Fruit fly (Drosophila melanogaster) ovary, adult (tissue): ENCODE results near the gene CkIalpha.

Experiments
- CG17801 ChIP-seq: fragments of 200-800 bp; optimal IDR thresholded peaks from 2 replicates; lab custom pipeline; 2019; ENCODE audit warnings: missing biosample characterization, mild to moderate bottlenecking, missing genetic modification characterization, moderate library complexity; ENCODE audit not compliant: partially characterized antibody

Gene CkIalpha

DNA sequence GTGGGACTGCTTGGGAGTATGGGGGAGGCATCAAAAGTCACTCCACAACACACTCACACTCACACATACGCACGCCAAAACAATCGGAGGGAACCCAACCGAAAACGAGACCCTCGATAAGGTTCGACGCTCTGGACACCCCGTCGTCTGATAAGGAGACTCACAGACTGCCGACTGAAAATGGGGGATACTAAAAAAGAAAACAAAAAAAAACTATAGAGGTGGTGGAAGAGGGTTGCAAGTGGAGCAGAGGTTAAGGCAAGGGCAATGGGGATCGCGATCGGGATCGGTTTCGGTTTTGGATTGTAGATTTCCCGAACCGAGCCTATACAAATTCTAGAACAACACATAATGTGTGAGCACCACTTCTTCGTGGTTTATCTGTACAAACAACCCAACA, 15.3 kb downstream of the CkIalpha start:
- no peak for TF ChIP-seq CG17801

DNA sequence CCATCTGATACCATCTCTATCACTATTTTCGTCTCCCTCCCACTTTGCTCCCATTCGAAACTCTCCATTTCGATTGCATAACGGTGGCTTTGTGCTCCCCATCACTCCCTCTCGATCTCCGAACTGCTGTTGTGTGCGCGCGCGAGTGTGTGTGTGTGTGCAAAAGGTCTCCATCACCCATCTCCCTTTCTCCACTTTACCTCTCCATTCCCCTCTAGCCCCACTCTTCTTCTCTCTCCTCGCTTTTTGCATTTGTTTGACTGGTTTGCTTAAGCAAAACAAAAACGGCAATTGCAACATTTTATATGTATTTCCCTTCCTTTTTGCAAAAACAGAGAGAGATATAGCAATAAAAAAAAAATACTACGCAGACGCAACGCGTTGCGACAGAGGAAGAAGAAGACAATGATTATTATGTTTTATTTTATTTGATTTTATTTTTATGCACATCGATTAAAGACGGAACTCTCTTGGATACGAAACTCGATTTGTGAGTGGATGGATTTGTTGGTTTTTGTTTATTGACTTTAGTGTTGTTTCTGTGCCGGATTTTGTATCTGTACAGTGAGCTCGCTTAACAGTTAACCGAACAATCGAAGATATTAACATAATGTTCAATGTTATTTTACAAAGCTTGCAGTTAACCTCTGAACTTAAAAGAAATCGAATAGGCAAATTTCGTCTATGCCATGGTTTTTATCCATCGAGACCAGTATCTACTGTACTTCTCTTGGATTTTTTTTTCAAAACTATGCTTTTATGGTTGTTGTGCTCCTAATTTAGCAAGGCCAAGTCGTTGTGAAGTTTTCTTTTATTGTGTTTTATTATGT, 16.4 kb downstream of the CkIalpha start:
- TF ChIP-seq CG17801, result peak; percentile 76

DNA sequence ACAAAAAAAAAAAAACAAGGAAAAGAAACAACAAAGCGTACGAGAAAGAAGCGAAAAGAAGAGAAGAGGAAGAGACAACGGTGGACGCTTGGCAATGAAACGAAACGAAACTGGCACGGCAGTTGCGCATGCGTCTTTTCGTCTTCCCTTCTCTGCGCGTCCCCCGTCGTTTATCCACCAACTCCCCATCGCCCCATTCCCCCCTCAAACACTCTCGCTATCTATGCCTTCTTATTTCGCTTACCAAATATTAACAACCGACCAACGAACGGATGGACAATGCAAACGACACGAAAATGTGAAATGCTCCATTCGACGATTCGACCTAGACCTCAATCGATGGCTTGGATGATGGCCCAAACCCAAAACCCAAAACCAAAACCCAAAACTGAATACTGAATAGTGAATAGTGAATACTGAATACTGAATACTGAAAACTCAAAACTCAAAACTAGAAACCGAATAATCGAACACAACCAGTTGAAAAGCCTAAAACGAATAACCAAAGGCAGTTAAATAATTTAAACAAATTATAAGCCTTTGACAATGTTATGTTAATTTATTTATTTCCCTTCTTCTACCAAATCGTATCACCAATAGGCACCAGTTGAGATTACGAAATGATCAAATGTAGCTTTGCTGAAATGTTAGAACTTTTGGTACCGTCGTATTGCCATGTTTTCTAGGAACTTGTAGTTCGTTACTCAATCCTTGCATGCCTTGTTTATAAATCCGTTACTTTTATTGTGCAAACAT, 17.3 kb downstream of the CkIalpha start:
- TF ChIP-seq CG17801, result no peak

DNA sequence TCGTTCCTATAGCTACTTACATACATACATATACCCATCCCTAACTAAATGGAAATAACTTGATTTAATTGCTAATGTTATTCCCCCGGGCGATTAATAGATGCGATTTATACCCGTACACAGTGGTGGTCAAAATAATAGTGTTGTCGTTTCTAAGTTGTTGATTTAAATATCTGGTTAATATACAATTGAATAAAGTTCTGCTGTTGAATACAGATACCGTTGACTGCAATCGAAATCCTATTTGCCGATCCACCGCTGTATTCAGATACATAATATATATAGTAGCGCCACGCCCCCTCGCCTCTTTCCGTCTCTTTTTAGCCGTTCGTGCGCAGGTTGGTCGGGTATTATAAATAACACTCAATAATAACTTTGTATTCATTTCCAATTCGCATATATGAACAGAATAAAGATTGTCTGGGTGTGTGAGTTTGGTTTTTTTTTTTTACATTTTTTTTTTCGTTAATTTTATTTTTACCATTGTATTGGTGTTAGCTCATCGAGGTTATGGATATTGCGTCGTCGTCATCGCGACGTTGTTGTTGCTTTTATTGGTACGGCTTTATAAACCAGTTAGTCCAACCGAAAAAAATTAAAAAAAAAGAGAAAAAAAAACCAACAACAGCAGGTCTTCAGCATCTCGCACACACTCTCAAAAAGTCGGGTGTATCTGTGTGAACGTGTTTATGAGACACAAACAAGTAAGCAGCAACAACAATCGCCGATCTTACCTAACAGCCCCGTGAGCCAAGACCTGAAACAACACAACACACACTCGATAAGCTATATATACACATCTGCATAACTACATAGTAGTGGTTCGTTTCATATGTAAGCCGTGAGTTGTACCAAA, 19.1 kb downstream of the CkIalpha start:
- no peak for TF ChIP-seq CG17801

DNA sequence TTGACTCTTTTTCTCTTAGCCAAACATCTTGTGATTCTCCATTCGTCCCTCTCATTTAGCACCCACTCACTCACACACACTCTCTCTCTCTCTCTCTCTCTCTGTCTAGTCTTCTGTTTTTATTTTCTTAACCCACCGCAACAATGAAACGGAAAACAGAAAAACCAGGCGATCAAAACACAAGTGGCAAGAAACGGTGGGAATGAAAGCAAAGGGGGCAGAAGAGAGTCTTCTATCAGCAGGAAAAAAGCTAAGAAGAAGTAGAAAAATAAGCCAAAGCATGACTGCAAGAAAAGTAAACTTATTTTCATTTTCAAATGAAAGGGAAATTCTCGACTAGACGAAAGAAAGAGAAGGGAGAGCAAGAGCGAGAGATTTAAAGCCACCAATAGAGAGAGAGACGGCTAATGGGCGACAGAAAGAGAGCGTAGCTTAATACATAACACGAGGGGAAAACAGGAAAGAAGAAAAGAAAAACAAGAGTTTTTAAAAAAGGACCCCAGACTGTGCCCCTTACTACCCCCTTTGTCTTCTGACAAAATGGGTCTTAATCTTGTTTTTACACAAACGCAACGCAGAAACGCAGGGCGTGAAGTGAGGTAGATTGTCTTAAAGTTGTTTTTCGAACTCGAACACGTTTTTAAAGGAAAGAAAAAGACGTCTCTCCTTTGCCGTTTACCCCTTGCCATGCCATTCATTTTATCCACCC, 20.6 kb downstream of the CkIalpha start:
- TF ChIP-seq CG17801, result no peak

DNA sequence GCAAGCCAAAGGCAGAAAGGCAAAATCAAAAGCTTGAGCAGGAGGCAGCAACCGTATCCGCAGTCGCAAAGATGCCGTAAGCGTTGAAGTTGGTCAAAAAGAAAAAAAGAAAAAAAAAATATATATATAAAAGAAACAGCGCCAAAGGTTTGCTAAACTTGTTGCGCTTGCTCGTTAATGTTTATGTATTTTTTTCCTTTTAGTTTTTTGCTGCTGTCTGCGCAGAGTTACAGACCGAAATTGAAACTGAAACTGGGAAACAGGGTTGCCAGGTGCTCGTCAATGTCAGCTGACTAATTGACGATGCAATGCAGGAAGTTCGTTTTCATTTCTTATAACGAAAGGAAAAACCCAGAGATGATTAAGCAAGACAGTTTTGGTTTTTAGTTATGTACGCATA, 21.9 kb downstream of the CkIalpha start:
- no peak for TF ChIP-seq CG17801

DNA sequence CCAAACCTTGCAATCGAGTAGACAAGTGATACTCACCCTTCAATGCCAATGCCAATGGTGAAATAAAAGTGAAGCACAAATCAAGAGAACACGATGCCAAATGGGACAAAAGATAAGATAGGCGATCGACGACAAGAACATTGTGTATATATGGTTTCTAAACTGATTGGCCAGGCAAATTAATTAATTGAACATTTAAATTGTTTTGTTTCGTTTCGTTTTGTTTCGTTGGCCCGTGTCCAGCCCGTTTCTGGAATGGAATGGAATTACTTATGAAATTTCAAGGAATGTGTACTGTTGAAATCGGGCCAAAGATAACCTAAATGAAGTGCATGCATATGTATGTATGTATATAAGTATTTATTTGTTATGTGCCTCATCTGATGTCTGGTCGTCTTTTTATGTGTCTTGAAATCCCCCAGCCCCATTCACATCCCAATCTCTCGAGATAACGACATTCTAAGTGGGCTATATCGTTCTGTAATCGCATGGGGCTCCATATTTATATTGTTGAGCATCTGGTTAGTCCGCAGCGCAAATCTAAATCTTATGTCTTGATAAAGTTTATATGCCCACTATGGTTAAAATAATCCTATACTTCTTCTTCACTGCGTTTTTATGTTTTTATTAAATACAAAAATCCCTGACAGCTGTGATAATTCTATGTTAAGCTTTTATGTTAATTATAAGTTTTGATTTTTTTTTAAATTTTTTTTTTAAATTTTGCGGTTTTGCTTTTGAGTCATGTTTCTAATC, 22.6 kb downstream of the CkIalpha start:
- no peak for TF ChIP-seq CG17801

DNA sequence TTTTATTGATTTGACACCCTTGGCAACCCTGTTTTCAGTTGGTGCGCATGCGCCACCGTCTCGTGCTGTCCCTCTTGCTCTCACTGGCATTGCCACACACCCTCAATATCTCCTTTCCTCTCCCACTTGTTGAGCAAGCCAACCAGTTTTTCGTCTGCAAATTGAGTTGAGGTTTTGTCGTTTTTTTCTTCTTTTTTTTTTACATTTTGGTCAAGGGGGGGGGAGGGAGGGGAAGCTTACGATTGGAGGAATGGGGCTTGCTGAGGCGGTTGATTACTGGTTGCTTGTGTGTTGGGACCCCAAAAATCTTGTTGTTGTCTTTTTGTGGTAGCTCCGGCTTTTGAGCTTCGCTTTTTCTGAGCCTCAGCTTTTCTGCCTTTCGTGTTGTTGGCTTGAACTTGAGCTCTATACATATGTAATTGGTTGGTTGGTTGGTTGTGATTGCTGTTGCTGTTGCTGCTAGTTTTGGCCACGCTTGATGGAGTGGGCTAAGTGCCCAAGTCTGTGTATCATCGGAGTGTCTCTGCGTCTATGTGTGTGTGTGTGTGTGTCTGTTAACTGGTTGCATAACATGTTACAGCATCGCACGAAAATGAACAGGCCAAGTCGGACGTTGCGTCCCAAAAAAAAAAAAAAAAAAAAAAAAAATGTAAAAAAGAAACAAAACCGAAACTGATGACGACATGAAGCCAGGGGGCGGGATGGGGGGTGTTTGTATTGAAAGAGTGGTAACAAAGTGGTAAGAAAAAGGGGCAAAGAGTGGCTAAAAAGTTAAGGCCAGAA, 23.3 kb downstream of the CkIalpha start:
- peak; percentile 43 for TF ChIP-seq CG17801

DNA sequence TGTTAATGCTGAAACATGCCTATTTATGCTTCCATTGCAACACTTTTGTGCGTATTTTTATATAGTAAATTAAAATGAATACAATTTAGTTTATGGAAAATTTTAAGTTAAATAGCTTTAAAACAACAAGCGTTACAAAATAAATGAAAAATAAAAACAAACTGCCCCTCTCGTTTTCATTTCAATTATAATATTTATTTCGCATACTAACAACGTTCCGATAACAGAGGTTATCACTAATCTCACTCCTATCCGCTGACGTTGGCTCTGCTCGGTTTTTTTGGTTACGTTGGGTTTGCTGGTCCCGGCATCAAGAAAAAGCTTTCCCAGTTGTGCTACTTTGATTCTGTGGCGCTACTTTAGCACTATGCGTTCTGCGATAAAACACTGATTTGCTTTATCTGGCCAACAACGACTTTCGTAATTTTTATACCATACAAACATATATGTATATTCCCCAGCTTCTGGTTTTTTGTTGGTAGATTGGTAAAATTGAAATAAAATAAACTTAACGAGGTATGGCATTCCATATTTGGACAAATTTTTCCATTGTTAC, 29.1 kb downstream of the CkIalpha start:
- no peak for TF ChIP-seq CG17801

DNA sequence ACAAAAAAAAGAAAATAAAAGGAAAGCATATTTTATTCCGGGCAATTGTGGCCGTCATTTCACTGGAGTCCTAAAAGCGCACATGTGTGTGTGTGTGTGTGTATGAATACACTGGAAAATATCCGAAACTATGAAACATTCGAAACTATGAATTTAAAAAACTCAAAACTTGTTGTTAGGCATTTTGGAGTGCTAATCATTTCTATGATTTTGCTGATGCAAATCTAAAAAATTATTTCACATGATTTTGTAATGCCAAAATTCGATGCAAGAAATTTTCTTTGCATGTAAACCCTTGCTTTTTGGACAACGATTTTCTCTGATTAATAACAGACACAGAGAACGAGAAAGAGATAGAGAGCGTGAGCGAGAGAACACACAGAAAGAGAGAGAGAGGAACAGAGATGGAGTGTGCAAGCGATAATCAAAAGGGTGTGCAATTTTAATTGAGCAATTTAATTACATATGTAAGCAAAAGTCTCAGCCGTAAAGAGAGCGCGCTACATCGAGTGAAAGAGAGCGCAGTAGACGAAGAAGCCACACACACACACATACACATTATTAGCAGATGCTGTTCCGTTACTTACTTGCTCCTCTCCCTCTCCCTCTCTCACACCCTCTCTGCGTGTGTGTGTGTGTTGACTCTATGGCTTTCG, 45.8 kb downstream of the CkIalpha start:
- no peak for TF ChIP-seq CG17801

DNA sequence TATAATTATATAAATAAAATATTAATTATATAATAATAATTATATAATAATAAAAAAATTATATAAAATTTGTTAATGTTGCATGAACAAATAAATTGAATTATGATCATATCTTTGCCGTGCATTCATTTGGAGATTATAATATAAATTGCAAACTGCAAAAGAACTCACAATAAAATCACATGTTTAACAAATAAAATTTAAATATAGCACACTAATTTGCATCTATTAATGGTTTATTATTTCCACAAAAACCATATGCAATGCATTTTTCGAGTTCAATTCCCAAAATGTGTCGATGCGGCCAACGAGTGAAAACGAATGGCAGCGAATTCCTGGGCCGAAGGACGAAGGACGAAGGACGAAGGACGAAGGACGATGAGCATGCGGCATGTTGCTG, 52.1 kb downstream of the CkIalpha start, which contains the start of gene CG15725:
TSS of gene CG15725 (plus strand) at position 301 of the 400 bp plus-strand sequence.
- no peak for TF ChIP-seq CG17801
